Fruit fly (Drosophila melanogaster): ENCODE measurements around the gene CG9813.

Gene CG9813

DNA sequence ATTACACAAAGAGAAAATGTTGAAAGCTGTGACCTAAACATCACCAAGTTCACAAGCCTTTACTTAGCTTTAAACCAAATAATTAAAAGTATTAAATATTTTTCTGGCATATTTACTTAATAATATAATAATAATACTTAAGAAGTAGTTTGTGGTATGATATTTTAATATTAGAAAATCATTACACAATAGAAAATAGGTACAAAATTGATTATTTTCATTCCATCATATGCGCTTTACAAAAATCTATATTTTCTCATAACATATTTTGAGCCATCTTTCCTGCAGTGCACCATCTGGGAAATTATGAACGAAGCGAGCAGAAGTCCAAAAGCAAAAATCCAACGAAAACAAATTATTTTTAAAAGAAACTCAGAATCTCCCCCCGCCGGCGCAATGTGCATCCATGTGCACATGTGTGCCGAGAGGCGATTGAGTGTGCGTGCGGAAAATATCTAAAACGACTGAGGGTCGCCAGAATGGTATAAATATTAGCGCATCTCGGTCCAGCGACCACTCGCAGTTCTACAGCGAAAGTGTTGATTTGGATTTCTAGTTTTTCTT, 46.0 kb upstream of the CG9813 start, which contains the start of gene Act87E (continued):
- TF ChIP-seq Sry-β (GFP tag; optimal IDR thresholded peaks at IDR 0.05) (no peak), CG5953 (GFP tag; IDR thresholded peaks at IDR 0.05) (no peak), org-1 (GFP tag; optimal IDR thresholded peaks at IDR 0.05) (peak; percentile 55), Dbx (GFP tag; IDR thresholded peaks at IDR 0.05) (peak; percentile 41; the same call in 1 of the 3 replicates), trem (tag; optimal IDR thresholded peaks at IDR 0.05) (peak; percentile 64), Aef1 (GFP tag; IDR thresholded peaks at IDR 0.05) (0 out of 3 replicates have a peak, but pooled peaks have one; percentile 30), az2 (GFP tag; optimal IDR thresholded peaks at IDR 0.05) (peak; percentile 40), ssp (GFP tag; IDR thresholded peaks at IDR 0.05) (0 out of 2 replicates have a peak, but pooled peaks have one; percentile 37), Stat92E (GFP tag; optimal IDR thresholded peaks at IDR 0.05) (peak in 1 of 3 experiments; percentile 50), CG18764 (GFP tag; optimal IDR thresholded peaks at IDR 0.05) (no peak), E2f2 (GFP tag; IDR thresholded peaks at IDR 0.05) (no peak), dimm (GFP tag; IDR thresholded peaks at IDR 0.05) (no peak), caup (GFP tag; optimal IDR thresholded peaks at IDR 0.05; ENCODE audit: severe bottlenecking) (no peak), CG14667 (GFP tag; IDR thresholded peaks at IDR 0.05) (no peak), zen (tag; optimal IDR thresholded peaks at IDR 0.05) (peak; percentile 36), Atf-2 (GFP tag; optimal IDR thresholded peaks at IDR 0.05) (no peak), croc (GFP tag; conservative IDR thresholded peaks at IDR 0.05) (peak; percentile 47; the same call in 1 of the 3 replicates), oc (tag; optimal IDR thresholded peaks at IDR 0.05) (peak; percentile 19), CG34422 (GFP tag; IDR thresholded peaks at IDR 0.05) (no peak), Gug (GFP tag; IDR thresholded peaks at IDR 0.05) (no peak), CG14860 (GFP tag; IDR thresholded peaks at IDR 0.05; ENCODE audit: partially characterized antibody) (no peak), CG13296 (GFP tag; optimal IDR thresholded peaks at IDR 0.05) (peak; percentile 62), Rx (GFP tag; IDR thresholded peaks at IDR 0.05) (no peak), YL-1 (GFP tag; optimal IDR thresholded peaks at IDR 0.05) (no peak), CG6683 (GFP tag; optimal IDR thresholded peaks at IDR 0.05) (no peak), pita (GFP tag; optimal IDR thresholded peaks at IDR 0.05) (no peak), slbo (GFP tag; IDR thresholded peaks at IDR 0.05) (no peak), Atf6 (GFP tag; IDR thresholded peaks at IDR 0.05) (no peak; the same call in 1 of the 2 replicates), ro (GFP tag; IDR thresholded peaks at IDR 0.05) (no peak), CG12155 (GFP tag; optimal IDR thresholded peaks at IDR 0.05) (peak; percentile 19), Meics (GFP tag; optimal IDR thresholded peaks at IDR 0.05) (peak; percentile 47), crc (GFP tag; optimal IDR thresholded peaks at IDR 0.05) (no peak), CG13894 (tag; optimal IDR thresholded peaks at IDR 0.05) (no peak), CG4282 (GFP tag; optimal IDR thresholded peaks at IDR 0.05) (no peak), lilli (GFP tag; optimal IDR thresholded peaks at IDR 0.05) (no peak), Dip3 (GFP tag; optimal IDR thresholded peaks at IDR 0.05) (no peak), HLH3B (GFP tag; IDR thresholded peaks at IDR 0.05) (0 out of 2 replicates have a peak, but pooled peaks have one; percentile 23), CG4404 (GFP tag; IDR thresholded peaks at IDR 0.05) (peak; percentile 59), wdn (GFP tag; IDR thresholded peaks at IDR 0.05) (no peak), GATAe (GFP tag; conservative IDR thresholded peaks at IDR 0.05) (no peak), Nf-YC (tag; optimal IDR thresholded peaks at IDR 0.05) (no peak), sug (tag; optimal IDR thresholded peaks at IDR 0.05) (peak; percentile 47), CG13424 (tag; optimal IDR thresholded peaks at IDR 0.05) (peak; percentile 86), CG4424 (GFP tag; optimal IDR thresholded peaks at IDR 0.05) (peak; percentile 52), wek (GFP tag; optimal IDR thresholded peaks at IDR 0.05) (no peak), CG10565 (GFP tag; optimal IDR thresholded peaks at IDR 0.05) (no peak), Gsc (GFP tag; IDR thresholded peaks at IDR 0.05) (no peak), CG11456 (GFP tag; IDR thresholded peaks at IDR 0.05) (no peak), CG4854 (GFP tag; optimal IDR thresholded peaks at IDR 0.05) (no peak), CG10654 (GFP tag; optimal IDR thresholded peaks at IDR 0.05) (peak; percentile 14), ttk (GFP tag; IDR thresholded peaks at IDR 0.05) (peak; percentile 30; the same call in 1 of the 2 replicates)
